Fruit fly (Drosophila melanogaster) whole organism, embryonic: ENCODE results near the gene CG4733.

Source experiments
- C15 ChIP-seq: fragments of 200-800 bp; sonication (Bioruptor generic); IDR thresholded peaks from 3 replicates; pipeline ENCODE4 v1.3.6; 2022; ENCODE audit warnings: missing biosample characterization, missing genetic modification characterization
- CG11093 ChIP-seq: fragments of 200-800 bp; sonication (Bioruptor generic); IDR thresholded peaks from 3 replicates; pipeline ENCODE4 v1.3.6; 2022; ENCODE audit warnings: missing biosample characterization, missing genetic modification characterization
- CG11504 ChIP-seq: fragments of 200-800 bp; sonication (Bioruptor generic); optimal IDR thresholded peaks from 3 replicates; lab custom pipeline; 2019; ENCODE audit warnings: missing biosample characterization, mild to moderate bottlenecking, missing genetic modification characterization, moderate library complexity
- CG11696 ChIP-seq: fragments of 200-800 bp; sonication (Bioruptor generic); IDR thresholded peaks from 2 replicates; pipeline ENCODE4 v1.3.6; 2022; ENCODE audit warnings: missing biosample characterization, missing genetic modification characterization
- CG12104 ChIP-seq: fragments of 200-800 bp; sonication (Bioruptor generic); optimal IDR thresholded peaks from 3 replicates; lab custom pipeline; 2016; ENCODE audit warnings: missing biosample characterization, missing genetic modification characterization
- CG12659 ChIP-seq: fragments of 200-800 bp; sonication (Bioruptor generic); optimal IDR thresholded peaks from 3 replicates; lab custom pipeline; 2017; ENCODE audit warnings: mild to moderate bottlenecking, missing biosample characterization, missing genetic modification reagents, missing genetic modification characterization
- CG13287 ChIP-seq: fragments of 200-800 bp; sonication (Bioruptor generic); IDR thresholded peaks from 2 replicates; pipeline ENCODE4 v1.3.6; 2022; ENCODE audit warnings: missing biosample characterization, missing genetic modification characterization; ENCODE audit not compliant: partially characterized antibody
- CG13775 ChIP-seq: fragments of 200-800 bp; sonication (Bioruptor generic); optimal IDR thresholded peaks from 3 replicates; lab custom pipeline; 2017; ENCODE audit warnings: missing biosample characterization, mild to moderate bottlenecking, missing genetic modification characterization
- CG14965 ChIP-seq: fragments of 200-800 bp; sonication (Bioruptor generic); optimal IDR thresholded peaks from 2 replicates; lab custom pipeline; 2016; ENCODE audit warnings: missing biosample characterization, missing genetic modification characterization, borderline replicate concordance
- CG15011 ChIP-seq: fragments of 200-800 bp; sonication (Bioruptor generic); optimal IDR thresholded peaks from 3 replicates; lab custom pipeline; 2018; ENCODE audit warnings: missing biosample characterization, mild to moderate bottlenecking, missing genetic modification characterization
- CG15601 ChIP-seq: fragments of 200-800 bp; sonication (Bioruptor generic); optimal IDR thresholded peaks from 3 replicates; lab custom pipeline; 2019; ENCODE audit warnings: missing biosample characterization, mild to moderate bottlenecking, missing genetic modification characterization, moderate library complexity
- CG1603 ChIP-seq: fragments of 200-800 bp; sonication (Bioruptor generic); optimal IDR thresholded peaks from 2 replicates; lab custom pipeline; 2019; ENCODE audit warnings: missing biosample characterization, mild to moderate bottlenecking, missing genetic modification characterization, moderate library complexity
- CG16815 ChIP-seq: fragments of 200-800 bp; sonication (Bioruptor generic); optimal IDR thresholded peaks from 3 replicates; lab custom pipeline; 2017; ENCODE audit warnings: missing biosample characterization, mild to moderate bottlenecking, missing genetic modification characterization
- CG17328 ChIP-seq: fragments of 200-800 bp; sonication (Bioruptor generic); IDR thresholded peaks from 2 replicates; pipeline ENCODE4 v1.3.6; 2022; ENCODE audit warnings: missing biosample characterization, missing genetic modification characterization
- CG17829 ChIP-seq: fragments of 200-800 bp; optimal IDR thresholded peaks from 2 replicates; lab custom pipeline; 2019; ENCODE audit warnings: missing biosample characterization, mild to moderate bottlenecking, missing genetic modification characterization, moderate library complexity
- CG1792 ChIP-seq: fragments of 200-800 bp; sonication (Bioruptor generic); optimal IDR thresholded peaks from 2 replicates; lab custom pipeline; 2016; ENCODE audit warnings: missing biosample characterization, missing genetic modification characterization
- CG18599 ChIP-seq: fragments of 200-800 bp; sonication (Bioruptor generic); optimal IDR thresholded peaks from 3 replicates; lab custom pipeline; 2017; ENCODE audit warnings: missing biosample characterization, missing genetic modification characterization, mild to moderate bottlenecking, moderate library complexity, missing genetic modification reagents
- CG30403 ChIP-seq: fragments of 200-800 bp; sonication (Bioruptor generic); optimal IDR thresholded peaks from 3 replicates; lab custom pipeline; 2016; ENCODE audit warnings: missing biosample characterization, missing genetic modification characterization
- CG31224 ChIP-seq: fragments of 200-800 bp; sonication (Bioruptor generic); IDR thresholded peaks from 2 replicates; pipeline ENCODE4 v1.3.6; 2022; ENCODE audit warnings: missing biosample characterization, missing genetic modification characterization
- CG32767 ChIP-seq: fragments of 200-800 bp; sonication (Bioruptor generic); IDR thresholded peaks from 2 replicates; pipeline ENCODE4 v1.3.6; 2022; ENCODE audit warnings: missing biosample characterization, missing genetic modification characterization
- CG3281 ChIP-seq: fragments of 200-800 bp; sonication (Bioruptor generic); optimal IDR thresholded peaks from 3 replicates; lab custom pipeline; 2017; ENCODE audit warnings: missing biosample characterization, mild to moderate bottlenecking, missing genetic modification characterization
- CG43689 ChIP-seq: fragments of 200-800 bp; sonication (Bioruptor generic); IDR thresholded peaks from 2 replicates; pipeline ENCODE4 v1.3.6; 2022; ENCODE audit warnings: missing biosample characterization, missing genetic modification characterization
- CG8089 ChIP-seq: fragments of 200-800 bp; sonication (Bioruptor generic); optimal IDR thresholded peaks from 3 replicates; lab custom pipeline; 2016; ENCODE audit warnings: missing biosample characterization, missing genetic modification characterization
- CG8944 ChIP-seq: fragments of 200-800 bp; sonication (Bioruptor generic); optimal IDR thresholded peaks from 3 replicates; lab custom pipeline; 2016; ENCODE audit warnings: missing biosample characterization, missing genetic modification characterization
- Camta ChIP-seq: fragments of 200-800 bp; sonication (Bioruptor generic); optimal IDR thresholded peaks from 2 replicates; lab custom pipeline; 2016; ENCODE audit warnings: missing biosample characterization, missing genetic modification characterization
- Dbx ChIP-seq: fragments of 200-800 bp; sonication (Bioruptor generic); IDR thresholded peaks from 3 replicates; pipeline ENCODE4 v1.3.6; 2022; ENCODE audit warnings: missing biosample characterization, missing genetic modification characterization
- Dip2 ChIP-seq: fragments of 200-800 bp; sonication (Bioruptor generic); IDR thresholded peaks from 2 replicates; pipeline ENCODE4 v1.3.6; 2022; ENCODE audit warnings: missing biosample characterization, missing genetic modification characterization
- Gsc ChIP-seq: fragments of 200-800 bp; sonication (Bioruptor generic); IDR thresholded peaks from 2 replicates; pipeline ENCODE4 v1.3.6; 2022; ENCODE audit warnings: missing biosample characterization, missing genetic modification characterization
- Hmr ChIP-seq: fragments of 200-800 bp; sonication (Bioruptor generic); optimal IDR thresholded peaks from 3 replicates; lab custom pipeline; 2017; ENCODE audit warnings: mild to moderate bottlenecking, missing biosample characterization, missing genetic modification reagents, missing genetic modification characterization
- Scr ChIP-seq: fragments of 200-800 bp; sonication (Bioruptor generic); IDR thresholded peaks from 2 replicates; pipeline ENCODE4 v1.3.6; 2022; ENCODE audit warnings: missing biosample characterization, missing genetic modification characterization; ENCODE audit not compliant: partially characterized antibody
- Vsx1 ChIP-seq: fragments of 200-800 bp; sonication (Bioruptor generic); optimal IDR thresholded peaks from 2 replicates; lab custom pipeline; 2017; ENCODE audit warnings: missing biosample characterization, mild to moderate bottlenecking, missing genetic modification characterization, missing genetic modification reagents
- Xbp1 ChIP-seq: fragments of 200-800 bp; sonication (Bioruptor generic); optimal IDR thresholded peaks from 3 replicates; lab custom pipeline; 2016; ENCODE audit warnings: missing biosample characterization, mild to moderate bottlenecking, missing genetic modification characterization
- ac ChIP-seq: fragments of 200-800 bp; sonication (Bioruptor generic); optimal IDR thresholded peaks from 3 replicates; lab custom pipeline; 2017; ENCODE audit warnings: missing biosample characterization, mild to moderate bottlenecking, missing genetic modification characterization
- ash1 ChIP-seq: fragments of 200-800 bp; sonication (Bioruptor generic); optimal IDR thresholded peaks from 2 replicates; lab custom pipeline; 2018; ENCODE audit warnings: missing biosample characterization, mild to moderate bottlenecking, missing genetic modification characterization
- az2 ChIP-seq: fragments of 200-800 bp; sonication (Bioruptor generic); optimal IDR thresholded peaks from 3 replicates; lab custom pipeline; 2016; ENCODE audit warnings: missing biosample characterization, missing genetic modification characterization
- croc ChIP-seq: fragments of 200-800 bp; sonication (Bioruptor generic); conservative IDR thresholded peaks from 3 replicates; pipeline ENCODE4 v1.3.6; 2022; ENCODE audit warnings: missing biosample characterization, missing genetic modification characterization
- disco-r ChIP-seq: fragments of 200-800 bp; sonication (Bioruptor generic); optimal IDR thresholded peaks from 2 replicates; lab custom pipeline; 2016; ENCODE audit warnings: missing biosample characterization, missing genetic modification characterization
- dmrt11E ChIP-seq: fragments of 200-800 bp; sonication (Bioruptor generic); optimal IDR thresholded peaks from 3 replicates; lab custom pipeline; 2018; ENCODE audit warnings: missing biosample characterization, mild to moderate bottlenecking, missing genetic modification characterization, moderate library complexity
- emc ChIP-seq: fragments of 200-800 bp; sonication (Bioruptor generic); optimal IDR thresholded peaks from 2 replicates; lab custom pipeline; 2016; ENCODE audit warnings: missing biosample characterization, missing genetic modification characterization
- ftz-f1 ChIP-seq: fragments of 200-800 bp; sonication (Bioruptor generic); optimal IDR thresholded peaks from 2 replicates; lab custom pipeline; 2016; ENCODE audit warnings: missing biosample characterization, missing genetic modification characterization
- gfzf ChIP-seq: fragments of 200-800 bp; sonication (Bioruptor generic); optimal IDR thresholded peaks from 2 replicates; lab custom pipeline; 2016; ENCODE audit warnings: missing biosample characterization, mild to moderate bottlenecking, missing genetic modification characterization, moderate library complexity
- mam ChIP-seq: fragments of 200-800 bp; sonication (Bioruptor generic); optimal IDR thresholded peaks from 3 replicates; lab custom pipeline; 2016; ENCODE audit warnings: missing biosample characterization, missing genetic modification characterization
- pfk ChIP-seq: fragments of 200-800 bp; sonication (Bioruptor generic); optimal IDR thresholded peaks from 2 replicates; lab custom pipeline; 2018; ENCODE audit warnings: missing biosample characterization, mild to moderate bottlenecking, missing genetic modification characterization, moderate library complexity
- pzg ChIP-seq: fragments of 200-800 bp; sonication (Bioruptor generic); optimal IDR thresholded peaks from 3 replicates; lab custom pipeline; 2018; ENCODE audit warnings: missing biosample characterization, mild to moderate bottlenecking, missing genetic modification characterization, moderate library complexity
- ranshi ChIP-seq: fragments of 200-800 bp; sonication (Bioruptor generic); IDR thresholded peaks from 2 replicates; pipeline ENCODE4 v1.3.6; 2022; ENCODE audit warnings: missing biosample characterization, missing genetic modification characterization
- ro ChIP-seq: fragments of 200-800 bp; sonication (Bioruptor generic); IDR thresholded peaks from 2 replicates; pipeline ENCODE4 v1.3.6; 2022; ENCODE audit warnings: missing biosample characterization, missing genetic modification characterization
- run ChIP-seq: fragments of 200-800 bp; sonication (Bioruptor generic); optimal IDR thresholded peaks from 3 replicates; lab custom pipeline; 2018; ENCODE audit warnings: missing biosample characterization, mild to moderate bottlenecking, missing genetic modification characterization
- sens-2 ChIP-seq: fragments of 200-800 bp; sonication (Bioruptor generic); IDR thresholded peaks from 2 replicates; pipeline ENCODE4 v1.3.6; 2022; ENCODE audit warnings: missing biosample characterization, missing genetic modification characterization
- slp2 ChIP-seq: fragments of 200-800 bp; sonication (Bioruptor generic); optimal IDR thresholded peaks from 2 replicates; lab custom pipeline; 2016; ENCODE audit warnings: missing biosample characterization, missing genetic modification characterization
- tx ChIP-seq: fragments of 200-800 bp; sonication (Bioruptor generic); optimal IDR thresholded peaks from 2 replicates; lab custom pipeline; 2016; ENCODE audit warnings: missing biosample characterization, missing genetic modification characterization

Gene CG4733

DNA sequence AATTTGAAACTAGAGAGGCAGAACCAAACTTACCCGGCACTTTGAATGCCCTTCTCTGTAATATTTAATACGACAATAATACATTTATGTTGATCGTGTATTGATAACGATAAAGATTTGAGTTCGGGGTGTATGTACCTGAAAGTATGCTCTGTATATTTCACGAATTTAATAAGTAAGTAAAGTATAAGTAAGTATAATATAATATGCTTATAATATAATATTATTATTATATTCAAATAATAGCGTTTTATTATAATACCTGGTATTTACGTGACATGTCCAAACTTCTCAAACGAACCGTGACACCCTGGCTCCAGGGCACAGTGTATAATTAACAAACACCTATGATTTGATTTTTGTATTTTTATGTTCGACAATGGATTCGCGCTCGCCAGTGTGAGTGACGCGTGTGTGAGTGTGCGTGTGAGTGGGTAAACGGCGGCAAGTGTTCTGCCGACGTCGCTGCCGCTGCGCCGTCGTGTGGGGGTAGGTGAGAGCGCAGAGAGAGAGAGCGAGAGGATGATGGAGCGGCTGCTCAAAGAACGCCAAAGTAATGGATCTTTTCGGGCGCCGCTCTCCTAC lies 794 bp upstream of the CG4733 start (continued):
- TF ChIP-seq Scr (GFP tag; lab: Robert Waterston, UW) (no peak), CG15011 (GFP tag; lab: Kevin White, UChicago) (peak; percentile 65), CG1792 (GFP tag; lab: Kevin White, UChicago) (no peak), CG8089 (GFP tag; lab: Kevin White, UChicago) (no peak), Gsc (GFP tag; lab: Robert Waterston, UW) (no peak), C15 (GFP tag; lab: Robert Waterston, UW) (no peak), CG11093 (GFP tag; lab: Robert Waterston, UW) (0 out of 3 replicates have a peak, but pooled peaks have one; percentile 35), CG11504 (tag; lab: Kevin White, UChicago) (peak; percentile 87), CG30403 (peak; percentile 55), croc (GFP tag; lab: Robert Waterston, UW) (no peak; the same call in 2 of the 3 replicates), CG8944 (GFP tag; lab: Kevin White, UChicago) (no peak), CG13775 (peak; percentile 43), Camta (GFP tag; lab: Kevin White, UChicago) (no peak), Hmr (GFP tag; lab: Kevin White, UChicago) (peak; percentile 87), Dip2 (no peak), CG32767 (0 out of 2 replicates have a peak, but pooled peaks have one; percentile 7), pfk (no peak), pzg (GFP tag; lab: Kevin White, UChicago) (no peak), ro (GFP tag; lab: Robert Waterston, UW) (no peak), ftz-f1 (no peak), ash1 (GFP tag; lab: Kevin White, UChicago) (no peak), slp2 (GFP tag; lab: Kevin White, UChicago) (no peak), CG12104 (GFP tag; lab: Kevin White, UChicago) (peak; percentile 64), CG12659 (GFP tag; lab: Kevin White, UChicago) (peak; percentile 78), sens-2 (GFP tag; lab: Robert Waterston, UW) (no peak), CG14965 (GFP tag; lab: Kevin White, UChicago) (no peak), CG1603 (tag; lab: Kevin White, UChicago) (no peak), emc (GFP tag; lab: Kevin White, UChicago) (peak; percentile 12), az2 (GFP tag; lab: Kevin White, UChicago) (peak; percentile 28), tx (GFP tag; lab: Kevin White, UChicago) (no peak), ac (GFP tag; lab: Kevin White, UChicago) (no peak), CG3281 (GFP tag; lab: Kevin White, UChicago) (peak; percentile 92), CG17328 (0 out of 2 replicates have a peak, but pooled peaks have one; percentile 14), Dbx (GFP tag; lab: Robert Waterston, UW) (peak; percentile 77), CG16815 (peak; percentile 47), Vsx1 (peak; percentile 46), CG11696 (GFP tag; lab: Robert Waterston, UW) (no peak), gfzf (GFP tag; lab: Kevin White, UChicago) (no peak), Xbp1 (peak; percentile 59), run (tag; lab: Kevin White, UChicago) (peak; percentile 42), CG43689 (GFP tag; lab: Robert Waterston, UW) (no peak), ranshi (GFP tag; lab: Robert Waterston, UW) (no peak; the same call in 1 of the 2 replicates), CG17829 (tag; lab: Kevin White, UChicago) (peak; percentile 59), CG13287 (GFP tag; lab: Robert Waterston, UW) (peak; percentile 29), disco-r (GFP tag; lab: Kevin White, UChicago) (no peak), mam (GFP tag; lab: Kevin White, UChicago) (no peak), CG18599 (GFP tag; lab: Kevin White, UChicago) (peak; percentile 89), CG15601 (tag; lab: Kevin White, UChicago) (peak; percentile 13), CG31224 (peak; percentile 61; the same call in 1 of the 2 replicates), dmrt11E (tag; lab: Kevin White, UChicago) (no peak)
